Fruit fly (Drosophila melanogaster) whole organism, pupa: ENCODE results near the gene GstD7.

Source experiments
- CG10348 ChIP-seq: fragments of 200-800 bp; sonication (Bioruptor generic); IDR thresholded peaks from 2 replicates; pipeline ENCODE4 v1.3.6; 2022; ENCODE audit warnings: missing biosample characterization, missing genetic modification characterization
- CG12605 ChIP-seq: fragments of 200-800 bp; sonication (Bioruptor generic); IDR thresholded peaks from 2 replicates; pipeline ENCODE4 v1.3.6; 2022; ENCODE audit warnings: missing biosample characterization, missing genetic modification characterization
- CG13204 ChIP-seq: fragments of 200-800 bp; sonication (Bioruptor generic); optimal IDR thresholded peaks from 2 replicates; lab custom pipeline; 2018; ENCODE audit warnings: missing biosample characterization, mild to moderate bottlenecking, missing genetic modification characterization, moderate library complexity
- CG14655 ChIP-seq: fragments of 200-800 bp; sonication (Bioruptor generic); optimal IDR thresholded peaks from 3 replicates; lab custom pipeline; 2017; ENCODE audit warnings: mild to moderate bottlenecking, missing biosample characterization, missing genetic modification reagents, missing genetic modification characterization
- CG15710 ChIP-seq: fragments of 200-800 bp; sonication (Bioruptor generic); optimal IDR thresholded peaks from 2 replicates; lab custom pipeline; 2018; ENCODE audit warnings: missing biosample characterization, mild to moderate bottlenecking, missing genetic modification characterization, moderate library complexity
- CG17806 ChIP-seq: fragments of 200-800 bp; sonication (Bioruptor generic); optimal IDR thresholded peaks from 2 replicates; lab custom pipeline; 2018; ENCODE audit warnings: missing biosample characterization, mild to moderate bottlenecking, missing genetic modification characterization, moderate library complexity
- CG32121 ChIP-seq: fragments of 200-800 bp; sonication (Bioruptor generic); IDR thresholded peaks from 2 replicates; pipeline ENCODE4 v1.3.6; 2022; ENCODE audit warnings: missing biosample characterization, missing genetic modification characterization
- CG34367 ChIP-seq: fragments of 200-800 bp; sonication (Bioruptor generic); optimal IDR thresholded peaks from 2 replicates; lab custom pipeline; 2018; ENCODE audit warnings: missing biosample characterization, mild to moderate bottlenecking, missing genetic modification characterization
- CG4496 ChIP-seq: fragments of 200-800 bp; sonication (Bioruptor generic); IDR thresholded peaks from 3 replicates; pipeline ENCODE4 v1.3.6; 2022; ENCODE audit warnings: missing biosample characterization, missing genetic modification characterization
- CG8159 ChIP-seq: fragments of 200-800 bp; sonication (Bioruptor generic); optimal IDR thresholded peaks from 3 replicates; lab custom pipeline; 2018; ENCODE audit warnings: missing biosample characterization, mild to moderate bottlenecking, missing genetic modification characterization, moderate library complexity
- CG8301 ChIP-seq: fragments of 200-800 bp; sonication (Bioruptor generic); optimal IDR thresholded peaks from 2 replicates; lab custom pipeline; 2018; ENCODE audit warnings: missing biosample characterization, mild to moderate bottlenecking, missing genetic modification characterization
- CG9948 ChIP-seq: fragments of 200-800 bp; sonication (Bioruptor generic); optimal IDR thresholded peaks from 2 replicates; lab custom pipeline; 2018; ENCODE audit warnings: missing biosample characterization, mild to moderate bottlenecking, missing genetic modification characterization, moderate library complexity
- D1 ChIP-seq: fragments of 200-800 bp; sonication (Bioruptor generic); optimal IDR thresholded peaks from 2 replicates; lab custom pipeline; 2018; ENCODE audit warnings: missing biosample characterization, mild to moderate bottlenecking, missing genetic modification characterization, moderate library complexity
- EcR ChIP-seq: fragments of 200-800 bp; sonication (Bioruptor generic); optimal IDR thresholded peaks from 3 replicates; lab custom pipeline; 2019; ENCODE audit warnings: missing biosample characterization, missing genetic modification characterization, mild to moderate bottlenecking, moderate library complexity, missing genetic modification reagents
- Ets98B ChIP-seq: fragments of 200-800 bp; sonication (Bioruptor generic); IDR thresholded peaks from 2 replicates; pipeline ENCODE4 v1.3.6; 2022; ENCODE audit warnings: missing biosample characterization, missing genetic modification characterization
- Pif1A ChIP-seq: fragments of 200-800 bp; sonication (Bioruptor generic); optimal IDR thresholded peaks from 3 replicates; lab custom pipeline; 2016; ENCODE audit warnings: missing biosample characterization, missing genetic modification characterization
- Pif1B ChIP-seq: fragments of 200-800 bp; sonication (Bioruptor generic); optimal IDR thresholded peaks from 3 replicates; lab custom pipeline; 2016; ENCODE audit warnings: missing biosample characterization, missing genetic modification characterization
- Snoo ChIP-seq: fragments of 200-800 bp; sonication (Bioruptor generic); optimal IDR thresholded peaks from 3 replicates; lab custom pipeline; 2017; ENCODE audit warnings: missing biosample characterization, mild to moderate bottlenecking, missing genetic modification characterization, inconsistent platforms
- fd96Ca ChIP-seq: fragments of 200-800 bp; sonication (Bioruptor generic); IDR thresholded peaks from 3 replicates; pipeline ENCODE4 v1.3.6; 2022; ENCODE audit warnings: missing biosample characterization, missing genetic modification characterization
- gl ChIP-seq: fragments of 200-800 bp; sonication (Bioruptor generic); optimal IDR thresholded peaks from 2 replicates; lab custom pipeline; 2018; ENCODE audit warnings: missing biosample characterization, mild to moderate bottlenecking, missing genetic modification characterization
- rn ChIP-seq: fragments of 200-800 bp; sonication (Bioruptor generic); IDR thresholded peaks from 2 replicates; pipeline ENCODE4 v1.3.6; 2022; ENCODE audit warnings: missing biosample characterization, missing genetic modification characterization

The GstD7 gene

dm6 chr3R:12378200-12378599, at the start of gene GstD7:
GstD7 (plus strand) TSS chr3R:12378500.
- TF ChIP-seq CG32121 (GFP tag; lab: Robert Waterston, UW) (no peak), CG13204 (GFP tag; lab: Kevin White, UChicago) (no peak), Ets98B (GFP tag; lab: Robert Waterston, UW) (no peak), CG17806 (no peak), CG4496 (GFP tag; lab: Robert Waterston, UW) (no peak), CG15710 (tag; lab: Kevin White, UChicago) (no peak), Snoo (tag; lab: Kevin White, UChicago) (no peak), Pif1B (no peak), CG9948 (tag; lab: Kevin White, UChicago) (no peak), gl (tag; lab: Kevin White, UChicago) (no peak)
- TF ChIP-seq, all 21 proteins: peak for 0

DNA sequence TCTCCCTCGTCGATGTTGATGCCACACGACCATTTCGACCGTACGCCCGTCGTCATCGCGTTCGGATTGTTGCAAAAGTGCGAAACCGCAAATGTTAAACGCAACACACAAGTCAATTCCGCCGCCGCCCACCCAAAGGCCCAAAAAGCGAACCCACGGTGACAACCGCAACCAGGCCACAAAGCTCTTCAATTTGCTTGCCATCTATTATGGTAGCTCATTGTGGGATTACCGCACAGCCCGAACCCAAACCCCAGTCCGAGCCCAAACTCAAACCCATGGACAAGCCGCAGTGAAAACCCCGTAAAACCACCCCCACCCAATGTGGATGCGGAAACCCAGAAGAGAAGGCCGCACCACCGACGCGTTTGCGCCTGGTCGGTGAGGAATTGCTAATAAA, 48.5 kb upstream of the GstD7 start:
- TF ChIP-seq EcR (GFP tag; lab: Kevin White, UChicago), result no peak
- no peak for TF ChIP-seq Pif1A (GFP tag; lab: Kevin White, UChicago)

DNA sequence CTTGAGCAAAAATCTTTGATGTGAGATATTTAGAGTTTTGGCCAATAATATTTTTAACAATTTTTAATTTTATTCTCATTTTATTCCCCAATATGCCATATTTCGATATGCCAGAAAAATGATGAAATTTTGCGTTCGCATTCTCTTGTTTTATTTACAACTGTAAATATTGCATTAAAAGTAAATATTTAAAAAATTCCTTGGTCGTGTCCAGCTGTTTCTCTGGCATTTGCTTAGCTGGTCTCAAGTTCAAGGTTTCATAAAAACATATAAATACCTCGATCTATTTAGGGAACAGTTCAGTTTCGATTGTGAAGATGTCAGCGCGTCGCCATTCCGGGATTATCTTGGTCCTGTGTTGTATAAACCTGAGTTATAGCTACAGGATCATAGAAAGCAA, 36.9 kb upstream of the GstD7 start, which contains the start of gene Sgsf:
Gene Sgsf (plus strand): TSS at position 301 of the 400 bp plus-strand sequence.
- TF ChIP-seq CG12605 (GFP tag; lab: Robert Waterston, UW) (no peak), Pif1B (no peak), rn (GFP tag; lab: Robert Waterston, UW) (no peak), CG34367 (no peak), CG14655 (GFP tag; lab: Kevin White, UChicago) (no peak), CG32121 (GFP tag; lab: Robert Waterston, UW) (no peak), Snoo (tag; lab: Kevin White, UChicago) (no peak), CG10348 (GFP tag; lab: Robert Waterston, UW) (no peak), CG13204 (GFP tag; lab: Kevin White, UChicago) (no peak), CG17806 (no peak), CG8159 (tag; lab: Kevin White, UChicago) (no peak), CG9948 (tag; lab: Kevin White, UChicago) (no peak)

dm6 chr3R:12344914-12345549, 33.3 kb upstream of the GstD7 start:
- TF ChIP-seq Snoo (tag; lab: Kevin White, UChicago) (no peak), Pif1B (no peak), D1 (no peak), CG9948 (tag; lab: Kevin White, UChicago) (no peak), CG32121 (GFP tag; lab: Robert Waterston, UW) (no peak), CG12605 (GFP tag; lab: Robert Waterston, UW) (no peak), gl (tag; lab: Kevin White, UChicago) (no peak), Ets98B (GFP tag; lab: Robert Waterston, UW) (no peak)
- TF ChIP-seq, all 21 proteins: peak for 0

dm6 chr3R:12345989-12346388, 32.3 kb upstream of the GstD7 start:
- no peak for TF ChIP-seq rn (GFP tag; lab: Robert Waterston, UW)
- TF ChIP-seq CG8159 (tag; lab: Kevin White, UChicago), result peak; percentile 15

DNA sequence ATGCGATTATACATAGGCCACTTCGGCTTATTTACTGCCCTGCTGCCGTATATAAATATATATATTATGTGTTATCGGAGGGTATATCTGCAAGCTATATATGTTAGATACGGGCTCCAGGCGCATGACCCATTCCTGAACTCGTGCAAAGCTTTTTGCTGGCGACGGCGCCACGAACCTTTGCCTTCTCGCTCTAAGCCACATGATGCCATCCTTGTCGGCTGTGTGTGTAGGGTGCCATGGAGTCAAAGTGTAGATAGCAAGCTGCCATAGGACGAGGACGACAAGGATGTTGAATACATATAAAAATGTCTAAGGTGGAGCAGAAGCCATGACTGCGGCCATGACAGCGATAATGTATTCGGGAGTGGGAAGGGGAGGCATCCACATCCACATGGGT, 30.6 kb upstream of the GstD7 start:
- TF ChIP-seq EcR (GFP tag; lab: Kevin White, UChicago), result no peak
- TF ChIP-seq CG4496 (GFP tag; lab: Robert Waterston, UW), result no peak
- TF ChIP-seq CG12605 (GFP tag; lab: Robert Waterston, UW), result no peak
- TF ChIP-seq Snoo (tag; lab: Kevin White, UChicago), result no peak
- no peak for TF ChIP-seq CG8301
- TF ChIP-seq Pif1A (GFP tag; lab: Kevin White, UChicago), result no peak
- TF ChIP-seq Pif1B, result no peak
- TF ChIP-seq CG14655 (GFP tag; lab: Kevin White, UChicago), result no peak
- TF ChIP-seq CG15710 (tag; lab: Kevin White, UChicago), result no peak
- no peak for TF ChIP-seq rn (GFP tag; lab: Robert Waterston, UW)
- TF ChIP-seq CG17806, result no peak
- no peak for TF ChIP-seq Ets98B (GFP tag; lab: Robert Waterston, UW)
- no peak for TF ChIP-seq CG8159 (tag; lab: Kevin White, UChicago)
- no peak for TF ChIP-seq CG32121 (GFP tag; lab: Robert Waterston, UW)
- no peak for TF ChIP-seq fd96Ca (GFP tag; lab: Robert Waterston, UW)

DNA sequence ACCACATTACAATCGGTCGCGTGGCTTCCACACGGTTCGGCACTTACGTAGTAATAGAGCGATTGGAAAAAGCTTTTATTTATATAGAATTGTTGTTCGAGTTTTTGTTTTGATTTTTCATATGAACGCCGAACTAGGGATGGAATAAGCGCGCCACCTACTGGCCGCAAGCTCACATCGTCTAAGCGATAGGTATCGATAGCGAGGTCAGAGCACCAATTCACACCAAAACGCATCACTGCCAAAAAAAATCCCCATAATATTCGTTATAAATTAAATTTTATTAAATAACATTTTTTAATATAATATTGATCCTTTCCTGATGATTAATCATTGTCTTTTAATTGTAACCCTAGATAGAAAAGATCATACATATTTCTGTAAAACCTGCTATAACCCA, 27.8 kb upstream of the GstD7 start, which contains the start of gene CG10038:
Gene CG10038 (minus strand): TSS at position 148 of the 400 bp plus-strand sequence.
- no peak for TF ChIP-seq Pif1B
- TF ChIP-seq CG32121 (GFP tag; lab: Robert Waterston, UW), result no peak
- no peak for TF ChIP-seq Snoo (tag; lab: Kevin White, UChicago)
- TF ChIP-seq D1, result peak; percentile 55
- no peak for TF ChIP-seq gl (tag; lab: Kevin White, UChicago)
- no peak for TF ChIP-seq CG34367
- peak; percentile 5 for TF ChIP-seq CG17806
- no peak; the same call in 1 of the 2 replicates for TF ChIP-seq Ets98B (GFP tag; lab: Robert Waterston, UW)
- TF ChIP-seq CG4496 (GFP tag; lab: Robert Waterston, UW), result peak; percentile 35; the same call in 1 of the 3 replicates
